Worm (Caenorhabditis elegans): ENCODE data around the gene nbet-1.
"Not testable (repeated sequence)": the region's sequence is repeated elsewhere in the genome, so short reads cannot be mapped to it uniquely, and the experiment has no call there.

nbet-1 gene

DNA sequence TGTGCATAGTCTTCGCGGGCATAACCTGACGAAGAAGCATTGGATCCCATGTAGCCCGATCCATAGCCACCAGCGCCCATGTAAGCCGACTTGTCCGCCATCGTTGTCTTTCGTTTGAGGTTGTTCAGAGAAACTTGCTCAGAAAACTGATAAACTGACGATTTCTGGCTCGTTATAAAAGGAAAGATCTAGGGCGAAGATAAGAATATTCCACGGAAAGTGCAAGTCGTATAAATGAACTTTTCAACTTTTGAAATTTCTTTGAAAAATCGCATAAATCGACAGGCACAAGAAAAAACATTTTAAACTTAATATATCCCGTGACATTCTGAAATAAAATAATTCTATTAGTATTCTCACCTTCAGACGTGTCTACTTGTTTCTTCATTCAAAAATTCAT, 46.4 kb upstream of the nbet-1 start, which contains the start of the genes nspd-3 and C24D10.2:
TSS of gene nspd-3 (minus strand) at position 101 of the 400 bp plus-strand sequence.
TSS of gene C24D10.2 (plus strand) at position 399 of the 400 bp plus-strand sequence.
- TF ChIP-seq sptf-2 (GFP tag; optimal IDR thresholded peaks at IDR 0.05); unc-62 (GFP tag; optimal IDR thresholded peaks at IDR 0.05); zfh-2 (GFP tag; conservative IDR thresholded peaks at IDR 0.05): not testable (repeated sequence)

DNA sequence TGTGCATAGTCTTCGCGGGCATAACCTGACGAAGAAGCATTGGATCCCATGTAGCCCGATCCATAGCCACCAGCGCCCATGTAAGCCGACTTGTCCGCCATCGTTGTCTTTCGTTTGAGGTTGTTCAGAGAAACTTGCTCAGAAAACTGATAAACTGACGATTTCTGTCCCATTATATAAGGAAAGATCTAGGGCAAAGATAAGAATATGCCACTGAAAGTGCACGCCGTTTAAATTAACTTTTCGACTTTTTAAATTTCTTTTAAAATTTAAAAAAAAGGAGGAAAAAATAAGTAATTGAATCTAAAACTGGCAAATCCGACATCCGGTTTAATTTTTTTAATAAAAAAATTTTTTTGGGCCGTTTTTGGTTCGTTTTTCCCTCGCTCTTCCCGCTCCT, 43.7 kb upstream of the nbet-1 start, which contains the start of gene nspd-6:
TSS of gene nspd-6 (minus strand) at position 101 of the 400 bp plus-strand sequence.
- not testable (repeated sequence) for TF ChIP-seq atf-7 (tag; optimal IDR thresholded peaks at IDR 0.05); T07F8.4 (tag; optimal IDR thresholded peaks at IDR 0.05); snpc-4 (GFP tag; optimal IDR thresholded peaks at IDR 0.05); snpc-4 (tag; optimal IDR thresholded peaks at IDR 0.05)

DNA sequence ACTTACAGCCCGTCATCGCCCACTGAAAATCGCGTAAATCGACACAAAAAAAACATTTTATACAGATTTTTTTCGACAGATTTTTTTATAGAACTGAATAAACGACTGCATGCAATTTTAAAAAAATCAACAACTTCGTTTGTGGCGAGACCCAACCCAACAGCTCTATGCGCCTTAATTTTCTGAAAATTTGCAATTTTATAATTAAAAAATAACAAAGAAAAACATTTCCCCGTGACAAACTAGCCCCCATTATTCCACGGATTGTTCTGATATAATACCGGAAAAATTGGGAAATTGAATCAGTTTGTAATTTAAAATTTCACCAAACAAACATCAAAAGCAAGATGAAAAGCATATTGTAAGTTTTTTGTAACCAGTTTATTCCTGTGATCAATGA, 43.3 kb upstream of the nbet-1 start, which contains the start of gene ptp-5.1:
TSS of gene ptp-5.1 (plus strand) at position 301 of the 400 bp plus-strand sequence.
- TF ChIP-seq snpc-3.4 (tag; optimal IDR thresholded peaks at IDR 0.05), result no peak
- TF ChIP-seq aptf-3 (GFP tag; IDR thresholded peaks at IDR 0.05), result no peak
- no peak for TF ChIP-seq F37B4.10 (GFP tag; IDR thresholded peaks at IDR 0.05)
- TF ChIP-seq D2030.7 (GFP tag; IDR thresholded peaks at IDR 0.05), result no peak
- TF ChIP-seq snpc-4 (GFP tag; optimal IDR thresholded peaks at IDR 0.05), result no peak
- no peak for TF ChIP-seq snpc-4 (tag; optimal IDR thresholded peaks at IDR 0.05)
- no peak for TF ChIP-seq tbp1 (GFP tag; optimal IDR thresholded peaks at IDR 0.05)
- no peak for TF ChIP-seq cebp-2 (GFP tag; IDR thresholded peaks at IDR 0.05)
- no peak for TF ChIP-seq egrh-3 (GFP tag; IDR thresholded peaks at IDR 0.05)

DNA sequence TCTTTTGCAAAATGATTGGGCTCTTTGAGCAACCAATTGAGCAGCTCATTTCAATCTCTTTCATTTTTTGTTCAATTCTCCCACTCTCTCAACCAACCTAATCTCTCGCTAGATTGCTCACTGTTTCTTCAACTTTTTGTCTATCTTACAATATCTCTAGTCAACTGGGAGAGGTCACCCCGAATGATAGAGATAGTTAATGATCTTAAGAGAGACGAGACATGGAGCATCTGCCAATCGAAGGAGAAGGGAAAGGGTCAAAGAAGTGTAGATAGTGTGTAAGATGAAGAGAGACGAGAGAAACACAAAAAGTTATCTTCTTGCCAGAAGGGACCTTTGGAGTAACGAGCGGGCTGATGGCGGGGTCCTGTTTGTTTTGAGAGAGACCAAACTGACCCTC, 40.0 kb upstream of the nbet-1 start:
- TF ChIP-seq hmg-1.2 (GFP tag; IDR thresholded peaks at IDR 0.05), result peak; percentile 38; the same call in 1 of the 2 replicates
- no peak for TF ChIP-seq lin-26 (GFP tag; IDR thresholded peaks at IDR 0.05)
- no peak for TF ChIP-seq rpc-1 (optimal IDR thresholded peaks at IDR 0.05)
- TF ChIP-seq rpc-1 (tag; optimal IDR thresholded peaks at IDR 0.05), result no peak
- TF ChIP-seq aptf-2 (GFP tag; conservative IDR thresholded peaks at IDR 0.05), result peak; percentile 50; the same call in 1 of the 2 replicates

DNA sequence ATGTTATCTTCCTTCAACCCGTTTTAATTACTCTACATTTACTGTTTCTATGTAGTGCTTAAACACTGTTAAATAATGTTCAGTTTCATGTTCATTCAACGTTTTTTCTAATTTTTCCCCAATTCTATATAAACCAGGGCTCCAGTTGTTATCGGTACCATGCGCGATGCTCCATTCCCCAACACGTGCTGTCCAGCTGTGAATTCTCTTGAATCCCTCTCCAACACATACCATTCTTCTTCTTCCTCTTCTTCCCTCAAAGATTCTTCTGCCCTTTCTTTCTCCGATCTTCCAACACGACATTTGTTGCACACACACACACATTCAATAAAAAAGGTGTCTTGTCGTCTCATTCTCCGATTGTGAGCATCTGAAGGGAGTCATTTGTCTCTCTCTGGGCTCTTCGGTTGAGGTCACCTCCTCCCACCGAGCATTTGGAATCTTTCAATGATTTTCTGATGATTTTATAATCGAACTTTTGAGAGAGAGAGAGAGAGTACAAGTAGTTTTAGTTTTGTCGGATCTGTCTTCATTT, 37.2 kb upstream of the nbet-1 start:
- no peak for TF ChIP-seq D2030.7 (GFP tag; IDR thresholded peaks at IDR 0.05)
- TF ChIP-seq Y79H2A.3 (GFP tag; conservative IDR thresholded peaks at IDR 0.05), result no peak
- no peak for TF ChIP-seq ceh-100 (GFP tag; IDR thresholded peaks at IDR 0.05)
- no peak for TF ChIP-seq ztf-22 (GFP tag; optimal IDR thresholded peaks at IDR 0.05)
- TF ChIP-seq rec-8 (tag; optimal IDR thresholded peaks at IDR 0.05), result no peak
- no peak for TF ChIP-seq lin-35 (GFP tag; optimal IDR thresholded peaks at IDR 0.05)
- TF ChIP-seq egl-18 (GFP tag; IDR thresholded peaks at IDR 0.05), result no peak
- no peak for TF ChIP-seq egl-44 (GFP tag; IDR thresholded peaks at IDR 0.05)
- TF ChIP-seq die-1 (tag; optimal IDR thresholded peaks at IDR 0.05), result no peak
- TF ChIP-seq F55B11.4 (tag; optimal IDR thresholded peaks at IDR 0.05; ENCODE audit: borderline replicate concordance, insufficient read depth), result no peak
- no peak for TF ChIP-seq zfh-2 (GFP tag; conservative IDR thresholded peaks at IDR 0.05)
- no peak for TF ChIP-seq B0019.2 (GFP tag; conservative IDR thresholded peaks at IDR 0.05)
- TF ChIP-seq hrde-1 (tag; optimal IDR thresholded peaks at IDR 0.05; ENCODE audit: borderline replicate concordance), result no peak
- TF ChIP-seq sptf-2 (GFP tag; optimal IDR thresholded peaks at IDR 0.05), result no peak
- TF ChIP-seq dpff-1 (tag; optimal IDR thresholded peaks at IDR 0.05), result no peak
- no peak for TF ChIP-seq hsf-1 (GFP tag; IDR thresholded peaks at IDR 0.05)
- TF ChIP-seq B0261.1 (tag; optimal IDR thresholded peaks at IDR 0.05), result no peak
- TF ChIP-seq madf-8 (GFP tag; conservative IDR thresholded peaks at IDR 0.05), result no peak
- no peak for TF ChIP-seq akir-1 (GFP tag; optimal IDR thresholded peaks at IDR 0.05)

All from whole organism, young adult.